Worm (Caenorhabditis elegans) whole organism, young adult: Measurements from ENCODE around the gene C09G9.3.
A peak's percentile ranks its signal among the peaks of the same experiment; 100 is the strongest.

Experiments used
- K11D2.4 ChIP-seq: fragments of 200-800 bp; sonication (Bioruptor generic); IDR thresholded peaks from 2 replicates; pipeline ENCODE4 v1.3.6; 2022; ENCODE audit warnings: missing genetic modification reagents, missing genetic modification characterization, missing compliant biosample characterization
- Y53F4B.3 ChIP-seq: fragments of 200-800 bp; sonication (Bioruptor generic); IDR thresholded peaks from 2 replicates; pipeline ENCODE4 v1.3.6; 2022; ENCODE audit warnings: missing genetic modification reagents, missing genetic modification characterization, missing compliant biosample characterization
- aptf-3 ChIP-seq: fragments of 200-800 bp; sonication (Bioruptor generic); IDR thresholded peaks from 2 replicates; pipeline ENCODE4 v1.3.6; 2022; ENCODE audit warnings: missing genetic modification characterization, missing compliant biosample characterization
- atf-7 ChIP-seq: sonication (generic microtip); optimal IDR thresholded peaks from 2 replicates; lab custom pipeline; 2017; ENCODE audit warnings: mild to moderate bottlenecking, missing genetic modification characterization, missing compliant biosample characterization
- ceh-100 ChIP-seq: fragments of 200-800 bp; sonication (Bioruptor generic); IDR thresholded peaks from 2 replicates; pipeline ENCODE4 v1.3.6; 2022; ENCODE audit warnings: missing genetic modification reagents, missing genetic modification characterization, missing compliant biosample characterization
- dpff-1 ChIP-seq: sonication (generic microtip); optimal IDR thresholded peaks from 2 replicates; lab custom pipeline; 2017; ENCODE audit warnings: mild to moderate bottlenecking, missing genetic modification characterization, missing compliant biosample characterization
- gei-17 ChIP-seq: fragments of 200-800 bp; sonication (Bioruptor generic); optimal IDR thresholded peaks from 2 replicates; lab custom pipeline; 2018; ENCODE audit warnings: mild to moderate bottlenecking, missing genetic modification characterization, missing compliant biosample characterization
- hmg-20 ChIP-seq: fragments of 200-800 bp; sonication (Bioruptor generic); IDR thresholded peaks from 2 replicates; pipeline ENCODE4 v1.3.6; 2022; ENCODE audit warnings: missing genetic modification reagents, missing genetic modification characterization, missing compliant biosample characterization
- pha-4 ChIP-seq: fragments of 150-350 bp; sonication (generic microtip); optimal IDR thresholded peaks from 2 replicates; lab custom pipeline; 2014; ENCODE audit warnings: missing biosample characterization, missing genetic modification reagents, missing genetic modification characterization
- sdz-38 ChIP-seq: sonication (generic microtip); optimal IDR thresholded peaks from 2 replicates; lab custom pipeline; 2016; ENCODE audit warnings: missing genotype, missing genetic modification characterization, missing compliant biosample characterization
- xnd-1 ChIP-seq: sonication (generic microtip); optimal IDR thresholded peaks from 2 replicates; lab custom pipeline; 2016; ENCODE audit warnings: missing genotype, missing genetic modification reagents, missing genetic modification characterization, missing compliant biosample characterization
- zim-3 ChIP-seq: sonication (generic microtip); optimal IDR thresholded peaks from 2 replicates; lab custom pipeline; 2017; ENCODE audit warnings: mild to moderate bottlenecking, missing genetic modification characterization, moderate library complexity, missing compliant biosample characterization
- ztf-25 ChIP-seq: fragments of 200-800 bp; sonication (Bioruptor generic); IDR thresholded peaks from 2 replicates; pipeline ENCODE4 v1.3.6; 2022; ENCODE audit warnings: missing genetic modification reagents, missing genetic modification characterization, missing compliant biosample characterization
- ztf-26 ChIP-seq: sonication (generic microtip); optimal IDR thresholded peaks from 2 replicates; lab custom pipeline; 2017; ENCODE audit warnings: missing genetic modification characterization, missing compliant biosample characterization

DNA sequence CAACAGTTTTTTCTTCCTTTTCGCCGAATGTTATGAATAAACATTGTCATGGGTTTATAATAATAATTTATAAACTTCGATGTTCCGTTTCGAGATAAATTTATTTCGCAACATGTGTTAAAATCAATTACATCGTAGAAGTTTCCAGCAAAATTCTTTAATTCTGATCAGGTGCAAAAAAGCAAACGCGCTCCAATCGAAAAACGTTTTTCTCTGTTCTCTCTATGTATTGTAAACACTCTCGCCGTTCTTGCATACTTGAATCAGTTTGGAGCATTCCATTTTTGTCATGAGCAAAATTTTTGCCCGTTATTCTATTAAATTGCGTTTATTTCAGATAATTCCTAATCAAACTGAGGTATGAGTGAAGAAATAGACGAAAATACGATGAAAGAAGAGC is 20.9 kb upstream of the C09G9.3 start, which contains the start of gene rad-54.L2:
- no peak for TF ChIP-seq sdz-38
- no peak for TF ChIP-seq aptf-3 (GFP tag; lab: Robert Waterston, UW)
- no peak for TF ChIP-seq atf-7 (tag; lab: Kevin White, UChicago)
- no peak for TF ChIP-seq ztf-25 (GFP tag; lab: Robert Waterston, UW)
- TF ChIP-seq hmg-20 (GFP tag; lab: Robert Waterston, UW) = no peak
- TF ChIP-seq K11D2.4 (GFP tag; lab: Robert Waterston, UW) = no peak
- no peak for TF ChIP-seq dpff-1
- TF ChIP-seq zim-3 (tag; lab: Kevin White, UChicago) = no peak
- no peak for TF ChIP-seq Y53F4B.3 (GFP tag; lab: Robert Waterston, UW)
- TF ChIP-seq ceh-100 (GFP tag; lab: Robert Waterston, UW) = no peak
- no peak for TF ChIP-seq ztf-26 (tag; lab: Kevin White, UChicago)
- TF ChIP-seq xnd-1 (tag; lab: Kevin White, UChicago) = no peak
- no peak for TF ChIP-seq gei-17 (GFP tag; lab: Kevin White, UChicago)
- TF ChIP-seq pha-4 (tag; lab: Kevin White, UChicago) = peak; percentile 91
